Worm (Caenorhabditis elegans) whole organism, dauer: ENCODE data around the gene mxl-2.

Experiments used
- unc-62 ChIP-seq: sonication (generic microtip); optimal IDR thresholded peaks from 2 replicates; lab custom pipeline; 2017; ENCODE audit warnings: missing biosample characterization, missing genetic modification reagents, missing genetic modification characterization

Gene mxl-2

DNA sequence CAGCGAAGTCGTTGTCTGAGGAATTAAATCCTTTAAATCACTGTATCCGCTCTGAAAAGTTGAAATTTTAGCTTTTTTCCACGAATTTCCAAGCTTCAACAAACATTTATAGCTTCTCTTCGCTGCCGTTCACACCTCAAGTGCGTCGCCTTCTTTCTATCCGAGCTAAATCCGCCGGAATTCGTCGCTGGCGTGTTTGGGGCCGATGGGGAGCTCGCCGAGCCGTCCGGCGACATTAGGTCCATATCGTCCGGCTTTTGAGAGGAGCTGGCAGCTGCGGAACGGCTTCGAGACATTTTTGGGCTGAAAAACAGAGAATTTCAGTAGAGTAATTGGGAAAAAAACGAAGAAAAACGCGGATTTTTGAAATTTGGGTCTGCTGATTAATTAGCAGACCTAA is at the start of gene mxl-2:
Gene mxl-2 (minus strand): TSS at position 303 of the 400 bp plus-strand sequence.
- TF ChIP-seq unc-62 (GFP tag; lab: Kevin White, UChicago) = no peak

DNA sequence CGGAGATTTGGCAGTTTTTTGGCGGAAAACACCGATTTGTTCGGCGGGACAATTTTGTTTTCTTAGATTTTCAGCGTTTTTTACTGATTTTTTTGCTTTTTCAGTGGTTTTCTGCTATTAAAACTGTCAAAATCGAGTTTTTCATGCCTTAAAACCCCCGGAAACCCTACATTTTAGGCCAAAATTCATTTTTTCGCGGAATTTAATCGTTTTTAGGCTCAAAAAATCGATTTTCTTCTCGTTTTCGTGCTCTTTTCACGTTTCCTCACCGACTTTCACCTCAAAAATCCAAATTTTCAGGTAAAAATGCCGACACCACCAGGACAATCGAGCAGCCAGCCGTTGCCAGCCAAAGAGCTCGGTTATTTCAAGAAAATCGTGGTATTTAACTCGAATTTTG is 47.6 kb upstream of the mxl-2 start, which contains the start of gene hpo-29:
Gene hpo-29 (plus strand): TSS at position 301 of the 400 bp plus-strand sequence.
- TF ChIP-seq unc-62 (GFP tag; lab: Kevin White, UChicago) = no peak

DNA sequence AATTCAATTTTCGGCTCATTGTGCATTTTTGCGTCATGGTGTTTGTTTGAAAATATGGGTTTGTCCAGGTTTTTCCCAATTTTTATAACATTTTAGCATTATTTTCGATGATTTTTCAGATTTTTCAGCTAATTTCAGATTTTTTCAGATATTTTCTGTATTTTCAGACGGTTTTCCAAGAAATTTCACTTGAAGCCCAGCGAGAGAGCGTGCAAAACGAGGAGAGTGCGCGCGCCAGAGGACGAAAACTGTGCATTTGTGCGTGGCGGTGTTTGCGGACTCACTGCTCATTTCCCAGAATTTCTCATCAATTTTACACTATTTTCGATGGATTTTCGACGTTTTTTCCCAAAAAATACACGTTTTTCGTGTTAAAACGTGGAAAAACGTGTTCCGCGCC is 47.2 kb upstream of the mxl-2 start:
- TF ChIP-seq unc-62 (GFP tag; lab: Kevin White, UChicago) = no peak

DNA sequence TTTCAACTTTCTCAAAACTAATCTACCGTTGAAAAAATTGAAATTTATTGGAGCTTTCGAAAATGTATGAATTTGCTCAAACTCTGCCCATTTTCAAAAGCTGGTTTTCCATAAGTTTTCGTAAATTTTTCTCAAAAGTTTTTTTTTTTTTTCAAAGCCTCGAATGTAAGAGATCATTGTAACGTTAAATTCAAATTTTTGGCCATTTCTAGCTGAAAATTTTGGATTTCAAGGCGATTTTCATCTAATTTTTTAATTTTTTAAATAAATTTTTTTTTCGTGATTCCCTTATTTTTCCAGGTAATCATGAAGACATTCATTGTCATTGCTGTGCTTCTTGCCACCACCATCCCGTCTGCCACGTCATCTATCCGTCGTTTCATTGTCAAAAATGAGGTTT is 42.2 kb upstream of the mxl-2 start, which contains the start of gene hpo-38:
Gene hpo-38 (plus strand): TSS at position 301 of the 400 bp plus-strand sequence.
- TF ChIP-seq unc-62 (GFP tag; lab: Kevin White, UChicago) = no peak

DNA sequence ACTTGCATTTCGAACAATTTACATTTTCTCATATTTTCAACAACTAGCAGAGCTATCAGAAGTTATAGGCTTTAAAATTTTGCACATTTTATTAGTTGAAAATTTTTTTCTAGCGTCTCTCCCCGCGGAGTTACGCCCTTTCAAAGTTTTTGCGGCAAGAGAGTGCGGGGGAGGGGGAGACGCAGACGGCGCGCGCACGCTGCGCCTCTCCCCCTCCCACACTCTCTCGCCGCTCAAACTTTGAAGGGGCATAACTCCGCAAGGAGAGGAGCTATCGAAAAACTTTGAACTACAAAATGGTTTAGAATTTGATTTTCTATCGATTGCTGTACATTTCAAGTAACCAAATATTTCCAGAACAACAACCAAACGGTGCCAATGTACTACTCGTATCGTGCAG is 39.1 kb upstream of the mxl-2 start:
- no peak for TF ChIP-seq unc-62 (GFP tag; lab: Kevin White, UChicago)

DNA sequence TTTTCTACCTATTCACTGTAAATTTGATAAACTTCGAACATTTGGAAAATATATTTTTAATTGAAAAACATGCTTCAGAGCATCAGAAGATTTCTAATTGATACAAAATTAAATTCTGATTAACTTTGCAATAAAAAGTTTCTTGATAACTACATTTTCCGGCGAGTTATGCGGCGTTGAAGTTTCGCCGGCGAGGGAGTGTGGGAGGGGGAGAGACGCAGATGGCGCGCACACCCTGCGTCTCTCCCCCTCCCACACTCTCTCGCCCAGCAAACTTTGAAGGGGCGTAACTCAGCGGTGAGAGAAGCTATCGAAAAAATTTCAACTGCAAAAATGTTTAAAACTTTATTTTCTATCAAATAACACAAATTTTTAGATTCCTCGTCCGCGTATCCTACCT is 34.6 kb upstream of the mxl-2 start:
- no peak for TF ChIP-seq unc-62 (GFP tag; lab: Kevin White, UChicago)

DNA sequence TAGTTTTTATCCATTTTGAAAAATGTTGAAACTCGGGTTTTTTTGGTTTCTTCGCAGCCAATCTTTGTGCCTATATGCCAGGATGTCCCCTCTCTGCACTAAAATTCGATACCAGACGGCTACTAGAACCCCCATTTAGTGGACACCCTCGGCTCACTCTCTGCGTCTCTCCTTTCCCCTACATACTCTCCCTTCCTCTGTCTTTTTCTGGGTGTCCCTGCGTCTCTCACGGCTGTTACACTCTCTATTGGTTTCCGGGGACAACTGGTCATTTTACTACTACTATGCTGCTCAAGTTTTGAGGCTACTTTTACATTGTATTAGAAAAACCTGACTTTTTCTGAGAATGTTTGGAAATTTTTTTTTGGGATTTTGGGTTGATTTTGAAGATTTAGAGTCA is 32.4 kb upstream of the mxl-2 start:
- TF ChIP-seq unc-62 (GFP tag; lab: Kevin White, UChicago) = no peak

DNA sequence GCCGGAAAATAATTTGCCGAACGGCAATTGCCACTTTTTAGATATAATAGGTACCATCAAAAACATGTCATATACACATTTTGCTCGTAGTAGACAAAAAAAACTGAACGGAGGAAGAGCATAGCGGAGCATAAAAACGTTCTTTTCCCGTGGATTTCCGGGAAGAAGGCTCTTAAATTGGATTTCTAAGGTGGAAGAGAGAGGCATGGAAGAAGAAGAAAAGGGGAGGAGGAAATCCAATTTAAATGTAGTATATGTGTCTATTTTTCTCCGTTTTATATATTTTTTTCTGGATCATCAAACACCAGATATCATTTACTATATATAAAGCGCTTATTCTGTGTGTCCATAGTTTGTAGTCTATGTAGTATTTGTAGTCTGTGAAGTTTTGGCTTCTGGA is 23.5 kb upstream of the mxl-2 start:
- TF ChIP-seq unc-62 (GFP tag; lab: Kevin White, UChicago) = no peak

DNA sequence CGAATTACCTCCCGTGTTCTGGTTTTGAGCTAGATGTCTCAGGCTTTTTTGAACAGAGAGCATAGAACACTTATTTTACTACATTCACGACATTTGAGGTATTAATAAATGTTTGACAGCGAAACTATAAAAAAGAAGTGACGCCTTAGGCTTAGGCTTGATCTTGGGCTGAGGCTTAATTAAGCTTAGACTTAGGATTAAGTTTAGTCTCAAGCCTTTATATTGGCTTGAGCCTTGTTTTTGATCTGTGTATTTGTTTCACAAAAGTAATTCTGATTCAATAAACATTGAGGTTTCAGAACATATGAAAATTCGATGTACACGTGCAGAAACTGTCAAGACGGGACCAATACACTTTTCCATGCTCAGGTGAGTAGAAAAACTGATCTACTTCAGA is 21.8 kb upstream of the mxl-2 start, which contains the start of gene klp-20:
Gene klp-20 (plus strand): TSS at position 298 of the 397 bp plus-strand sequence.
- TF ChIP-seq unc-62 (GFP tag; lab: Kevin White, UChicago) = no peak

DNA sequence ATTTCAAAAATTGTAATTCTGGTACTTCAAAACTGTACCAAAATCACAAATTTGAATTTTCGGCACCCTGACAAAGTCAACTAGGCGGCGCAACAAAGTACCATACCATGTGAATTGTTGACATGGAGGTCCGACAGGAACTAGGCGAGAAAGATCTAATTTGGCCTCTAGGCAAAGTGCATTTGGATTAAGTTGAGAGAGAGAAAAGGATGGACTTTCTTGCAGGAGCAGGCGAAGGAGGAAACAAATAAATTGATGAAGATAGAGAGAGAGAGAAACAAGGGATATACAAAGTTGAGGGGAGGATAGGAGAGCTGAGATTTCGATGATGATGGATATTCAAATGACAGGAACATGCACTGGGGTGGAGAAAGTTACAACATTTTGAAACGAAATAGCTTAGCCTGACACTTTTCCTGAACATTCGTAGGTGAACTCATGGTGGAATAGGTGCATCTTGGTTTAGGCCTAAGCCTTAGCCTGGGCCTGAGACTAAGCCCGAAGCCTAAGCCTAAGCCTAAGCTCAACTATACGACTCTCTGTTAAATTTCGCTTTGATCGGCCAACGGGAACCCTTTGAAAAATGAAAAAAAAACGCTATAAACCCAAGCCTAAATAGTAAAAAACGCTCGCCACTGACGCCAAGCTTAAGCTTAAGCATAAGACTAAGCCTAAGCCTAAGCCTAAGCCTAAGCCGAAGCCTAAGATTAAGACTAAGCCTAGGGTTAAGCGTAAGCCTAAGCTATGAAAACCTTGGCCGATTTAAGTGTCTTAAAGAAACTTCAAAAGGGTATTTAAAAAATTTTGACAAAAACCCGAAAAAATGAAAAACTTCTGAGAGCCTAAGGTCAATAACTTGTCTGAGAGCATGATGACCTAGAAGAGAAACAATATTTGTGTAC is 21.1 kb upstream of the mxl-2 start:
- TF ChIP-seq unc-62 (GFP tag; lab: Kevin White, UChicago) = no peak

DNA sequence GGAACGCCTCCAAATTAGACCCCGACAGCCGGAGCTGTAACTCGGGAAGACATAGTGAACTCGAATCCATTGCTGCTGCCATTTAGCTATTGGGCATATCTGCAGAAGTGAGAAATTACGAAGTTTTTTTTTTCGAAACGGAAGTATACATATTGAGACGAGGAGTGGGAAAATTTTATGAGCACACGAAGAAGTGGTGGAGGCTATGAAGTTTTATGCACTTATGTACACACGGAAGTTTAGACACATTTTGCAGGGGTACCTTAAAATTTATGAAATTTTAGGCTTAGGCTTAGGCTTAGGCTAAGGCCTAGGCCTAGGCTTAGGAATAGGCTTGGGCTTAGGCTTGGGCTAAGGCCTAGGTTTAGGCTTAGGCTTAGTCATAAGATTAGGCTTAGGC is 19.1 kb upstream of the mxl-2 start, which contains the start of gene W10C4.1:
Gene W10C4.1 (minus strand): TSS at position 101 of the 400 bp plus-strand sequence.
- TF ChIP-seq unc-62 (GFP tag; lab: Kevin White, UChicago) = no peak

DNA sequence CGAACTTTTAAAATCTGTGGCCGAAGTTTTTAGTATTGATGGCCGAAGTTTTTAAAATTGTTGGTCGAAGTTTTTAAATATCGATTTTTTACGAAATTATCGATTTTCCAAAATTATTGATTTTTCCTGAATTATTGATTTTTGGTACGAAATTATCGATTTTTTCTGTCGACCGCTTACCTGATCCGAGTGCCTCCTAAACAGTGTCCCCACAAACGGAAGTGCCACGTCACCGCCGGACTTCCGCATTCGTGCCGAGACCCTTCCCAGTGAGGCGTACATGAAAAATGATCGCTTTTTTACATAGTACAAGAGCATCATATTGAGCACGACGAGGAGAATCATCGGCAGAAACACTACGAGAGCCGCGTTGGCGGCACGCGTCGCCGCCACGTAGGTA is 16.0 kb upstream of the mxl-2 start:
- TF ChIP-seq unc-62 (GFP tag; lab: Kevin White, UChicago) = no peak

DNA sequence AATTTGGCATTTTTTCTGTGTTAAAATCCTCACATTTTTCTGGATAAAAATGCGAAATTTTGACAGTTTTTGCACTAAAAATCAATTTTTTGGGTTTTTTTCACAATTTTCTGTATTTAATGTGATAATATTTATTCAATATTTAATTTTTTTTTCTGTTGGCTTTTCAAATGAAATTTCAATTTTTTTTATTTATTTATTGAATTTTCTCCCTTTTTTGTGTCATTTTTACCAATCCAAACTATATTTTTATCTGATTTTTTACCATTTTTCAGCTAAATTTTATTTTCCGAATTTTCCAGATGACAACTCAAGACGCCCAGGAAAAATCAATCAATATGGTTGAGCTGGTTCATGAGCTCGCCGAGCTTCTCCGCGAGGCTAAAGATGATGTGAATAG is 6.2 kb upstream of the mxl-2 start, which contains the start of gene F40G9.17:
Gene F40G9.17 (plus strand): TSS at position 301 of the 400 bp plus-strand sequence.
- TF ChIP-seq unc-62 (GFP tag; lab: Kevin White, UChicago) = no peak

DNA sequence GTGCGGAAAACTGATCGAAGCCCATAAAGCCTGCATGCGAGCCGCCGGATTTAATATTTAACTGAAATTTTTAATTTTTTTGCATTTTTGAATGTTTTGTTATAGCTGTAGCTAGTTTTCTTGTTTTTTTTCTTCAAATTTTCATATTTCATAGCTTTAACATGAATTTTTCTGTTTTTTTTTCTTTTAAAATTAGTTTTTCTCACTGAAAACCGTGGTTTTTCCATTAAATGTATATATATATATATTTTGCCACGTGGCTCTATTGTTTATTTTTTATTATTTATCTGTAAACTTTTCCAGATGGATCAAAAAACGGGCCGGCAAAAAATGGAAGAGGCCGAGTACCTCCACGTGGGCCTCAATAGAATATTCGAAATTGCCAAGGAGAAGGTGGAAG is 3.9 kb upstream of the mxl-2 start, which contains the start of gene sec-20:
Gene sec-20 (plus strand): TSS at position 301 of the 400 bp plus-strand sequence.
- TF ChIP-seq unc-62 (GFP tag; lab: Kevin White, UChicago) = no peak

DNA sequence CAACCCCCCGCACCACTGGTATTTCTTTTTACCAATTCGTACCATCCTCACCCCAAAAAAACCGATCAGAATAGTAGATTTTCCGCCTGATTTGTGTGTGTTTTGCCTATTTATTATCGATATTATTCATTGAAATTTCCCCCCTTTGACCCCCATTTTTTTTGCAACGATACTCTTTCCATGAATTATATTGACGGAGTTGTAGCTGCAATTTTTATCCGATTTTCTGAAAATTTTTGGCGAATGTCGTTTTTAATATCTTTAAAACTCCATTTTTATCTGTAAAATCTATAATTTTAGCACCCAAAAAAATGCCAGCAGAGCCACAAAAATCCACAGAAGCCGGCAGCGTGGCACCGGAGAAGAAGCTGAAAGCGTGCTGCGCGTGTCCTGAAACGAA is 2.8 kb upstream of the mxl-2 start, which contains the start of gene cox-17:
Gene cox-17 (plus strand): TSS at position 301 of the 400 bp plus-strand sequence.
- no peak for TF ChIP-seq unc-62 (GFP tag; lab: Kevin White, UChicago)

DNA sequence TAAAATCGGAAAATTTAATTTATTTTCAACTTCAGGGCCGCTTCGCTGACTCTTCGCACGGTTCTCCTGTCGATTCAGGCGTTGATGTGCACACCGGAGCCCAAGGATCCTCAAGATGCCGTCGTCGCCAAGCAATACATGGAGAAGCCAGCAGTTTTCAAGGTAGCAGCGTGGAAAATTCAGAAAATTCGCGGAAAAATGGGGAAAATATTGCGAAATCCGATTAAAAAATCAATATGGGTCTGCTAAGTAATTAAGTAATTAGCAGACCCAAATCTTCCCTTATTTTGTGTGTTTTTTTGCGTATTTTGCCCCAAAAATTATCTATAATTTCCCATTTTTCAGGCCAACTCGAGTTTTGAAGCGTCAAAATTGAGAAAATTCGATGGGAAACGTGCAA is 1.3 kb upstream of the mxl-2 start:
- no peak for TF ChIP-seq unc-62 (GFP tag; lab: Kevin White, UChicago)
